Worm (Caenorhabditis elegans) whole organism, young adult: Measurements from ENCODE around the gene Y39B6A.34.

ENCODE experiments used
- B0019.2 ChIP-seq: fragments of 200-800 bp; sonication (Bioruptor generic); conservative IDR thresholded peaks from 2 replicates; pipeline ENCODE4 v1.3.6; 2022; ENCODE audit warnings: missing genetic modification reagents, missing genetic modification characterization, missing compliant biosample characterization
- B0261.1 ChIP-seq: sonication (generic microtip); optimal IDR thresholded peaks from 2 replicates; lab custom pipeline; 2016; ENCODE audit warnings: mild to moderate bottlenecking, missing genetic modification characterization, moderate library complexity, missing compliant biosample characterization
- C06A6.2 ChIP-seq: fragments of 200-800 bp; sonication (Bioruptor generic); conservative IDR thresholded peaks from 2 replicates; pipeline ENCODE4 v1.3.6; 2022; ENCODE audit warnings: missing genetic modification characterization, missing compliant biosample characterization
- C17E4.6 ChIP-seq: fragments of 200-800 bp; sonication (Bioruptor generic); IDR thresholded peaks from 2 replicates; pipeline ENCODE4 v1.3.6; 2022; ENCODE audit warnings: missing genetic modification reagents, missing genetic modification characterization, missing compliant biosample characterization
- F10E7.11 ChIP-seq: sonication (generic microtip); optimal IDR thresholded peaks from 2 replicates; lab custom pipeline; 2017; ENCODE audit warnings: mild to moderate bottlenecking, missing genetic modification characterization, moderate library complexity, missing compliant biosample characterization
- F22D6.2 ChIP-seq: sonication (generic microtip); optimal IDR thresholded peaks from 2 replicates; lab custom pipeline; 2016; ENCODE audit warnings: mild to moderate bottlenecking, missing genetic modification characterization, missing compliant biosample characterization
- F23B12.7 ChIP-seq: sonication (generic microtip); optimal IDR thresholded peaks from 2 replicates; lab custom pipeline; 2017; ENCODE audit warnings: missing genetic modification characterization, mild to moderate bottlenecking, missing compliant biosample characterization, antibody characterized with exemption, moderate library complexity; ENCODE audit not compliant: insufficient read depth
- F39B2.1 ChIP-seq: fragments of 200-800 bp; sonication (Bioruptor generic); IDR thresholded peaks from 2 replicates; pipeline ENCODE4 v1.3.6; 2022; ENCODE audit warnings: missing genetic modification reagents, missing genetic modification characterization, missing compliant biosample characterization
- F52B5.7 ChIP-seq: sonication (generic microtip); optimal IDR thresholded peaks from 2 replicates; lab custom pipeline; 2016; ENCODE audit warnings: mild to moderate bottlenecking, missing genetic modification characterization, missing compliant biosample characterization
- F57A8.1 ChIP-seq: fragments of 200-800 bp; sonication (Bioruptor generic); optimal IDR thresholded peaks from 2 replicates; lab custom pipeline; 2018; ENCODE audit warnings: mild to moderate bottlenecking, missing genetic modification characterization, moderate library complexity, missing compliant biosample characterization
- F57C9.4 ChIP-seq: sonication (generic microtip); optimal IDR thresholded peaks from 2 replicates; lab custom pipeline; 2017; ENCODE audit warnings: mild to moderate bottlenecking, missing genetic modification characterization, missing compliant biosample characterization
- K11D2.4 ChIP-seq: fragments of 200-800 bp; sonication (Bioruptor generic); IDR thresholded peaks from 2 replicates; pipeline ENCODE4 v1.3.6; 2022; ENCODE audit warnings: missing genetic modification reagents, missing genetic modification characterization, missing compliant biosample characterization
- T26A5.8 ChIP-seq: sonication (generic microtip); optimal IDR thresholded peaks from 2 replicates; lab custom pipeline; 2016; ENCODE audit warnings: missing genetic modification characterization, missing compliant biosample characterization
- Y53G8AR.9 ChIP-seq: fragments of 200-800 bp; sonication (Bioruptor generic); conservative IDR thresholded peaks from 2 replicates; pipeline ENCODE4 v1.3.6; 2022; ENCODE audit warnings: missing genetic modification reagents, missing genetic modification characterization, missing compliant biosample characterization
- Y79H2A.3 ChIP-seq: fragments of 200-800 bp; sonication (Bioruptor generic); conservative IDR thresholded peaks from 2 replicates; pipeline ENCODE4 v1.3.6; 2022; ENCODE audit warnings: missing genetic modification reagents, missing genetic modification characterization, missing compliant biosample characterization
- ama-1 ChIP-seq, 3 experiments: fragments of 150-350 bp in 1 of 3; sonication (generic microtip) in 2 of 3; optimal IDR thresholded peaks; 2 replicates each; lab custom pipeline; 2014 to 2018; ENCODE audit warnings: missing biosample characterization in 2 of 3, missing genetic modification characterization in 2 of 3, missing genetic modification reagents in 2 of 3
- aptf-3 ChIP-seq: fragments of 200-800 bp; sonication (Bioruptor generic); IDR thresholded peaks from 2 replicates; pipeline ENCODE4 v1.3.6; 2022; ENCODE audit warnings: missing genetic modification characterization, missing compliant biosample characterization
- attf-6 ChIP-seq: fragments of 200-800 bp; sonication (Bioruptor generic); IDR thresholded peaks from 2 replicates; pipeline ENCODE4 v1.3.6; 2022; ENCODE audit warnings: missing genetic modification reagents, missing genetic modification characterization, missing compliant biosample characterization
- bed-2 ChIP-seq: fragments of 200-800 bp; sonication (Bioruptor generic); IDR thresholded peaks from 2 replicates; pipeline ENCODE4 v1.3.6; 2022; ENCODE audit warnings: missing genetic modification reagents, missing genetic modification characterization, missing compliant biosample characterization
- ccch-3 ChIP-seq: fragments of 200-800 bp; sonication (Bioruptor generic); optimal IDR thresholded peaks from 2 replicates; lab custom pipeline; 2018; ENCODE audit warnings: mild to moderate bottlenecking, missing genetic modification characterization, missing compliant biosample characterization
- ceh-27 ChIP-seq: fragments of 200-800 bp; sonication (Bioruptor generic); optimal IDR thresholded peaks from 2 replicates; lab custom pipeline; 2018; ENCODE audit warnings: mild to moderate bottlenecking, missing genetic modification characterization, moderate library complexity, missing compliant biosample characterization
- ceh-40 ChIP-seq: fragments of 200-800 bp; sonication (Bioruptor generic); IDR thresholded peaks from 2 replicates; pipeline ENCODE4 v1.3.6; 2022; ENCODE audit warnings: missing genetic modification characterization, missing compliant biosample characterization
- dpl-1 ChIP-seq: fragments of 150-350 bp; optimal IDR thresholded peaks from 2 replicates; lab custom pipeline; 2014; ENCODE audit warnings: missing biosample characterization, missing genetic modification reagents, missing genetic modification characterization
- him-1 ChIP-seq: sonication (generic microtip); optimal IDR thresholded peaks from 2 replicates; lab custom pipeline; 2016; ENCODE audit warnings: missing genotype, missing genetic modification reagents, missing genetic modification characterization, missing compliant biosample characterization
- hlh-26 ChIP-seq: fragments of 200-800 bp; sonication (Bioruptor generic); conservative IDR thresholded peaks from 2 replicates; pipeline ENCODE4 v1.3.6; 2022; ENCODE audit warnings: missing genetic modification reagents, missing genetic modification characterization, missing compliant biosample characterization
- hmg-1.2 ChIP-seq: fragments of 200-800 bp; sonication (Bioruptor generic); IDR thresholded peaks from 2 replicates; pipeline ENCODE4 v1.3.6; 2022; ENCODE audit warnings: missing genetic modification reagents, missing genetic modification characterization, missing compliant biosample characterization
- hmg-20 ChIP-seq: fragments of 200-800 bp; sonication (Bioruptor generic); IDR thresholded peaks from 2 replicates; pipeline ENCODE4 v1.3.6; 2022; ENCODE audit warnings: missing genetic modification reagents, missing genetic modification characterization, missing compliant biosample characterization
- let-526 ChIP-seq: fragments of 200-800 bp; sonication (Bioruptor generic); IDR thresholded peaks from 2 replicates; pipeline ENCODE4 v1.3.6; 2022; ENCODE audit warnings: missing genetic modification reagents, missing genetic modification characterization, missing compliant biosample characterization
- let-607 ChIP-seq, 2 experiments: fragments of 200-800 bp in 1 of 2; sonication (Bioruptor generic) in 1 of 2; sonication (generic microtip) in 1 of 2; optimal IDR thresholded peaks; 2 replicates each; lab custom pipeline; 2016 to 2018; ENCODE audit warnings: mild to moderate bottlenecking in 2 of 2, missing compliant biosample characterization in 2 of 2, missing genetic modification characterization in 2 of 2, moderate library complexity in 2 of 2, missing genotype in 1 of 2
- lin-40 ChIP-seq: sonication (generic microtip); optimal IDR thresholded peaks from 2 replicates; lab custom pipeline; 2016; ENCODE audit warnings: missing genetic modification characterization, mild to moderate bottlenecking, missing compliant biosample characterization, missing genotype, missing genetic modification reagents
- lsl-1 ChIP-seq: fragments of 200-800 bp; sonication (Bioruptor generic); optimal IDR thresholded peaks from 2 replicates; lab custom pipeline; 2018; ENCODE audit warnings: mild to moderate bottlenecking, missing genetic modification characterization, moderate library complexity, missing compliant biosample characterization
- lsy-27 ChIP-seq: sonication (generic microtip); optimal IDR thresholded peaks from 2 replicates; lab custom pipeline; 2017; ENCODE audit warnings: missing genetic modification characterization, mild to moderate bottlenecking, missing compliant biosample characterization, antibody characterized with exemption, missing genotype, borderline replicate concordance; ENCODE audit not compliant: insufficient read depth
- madf-10 ChIP-seq: sonication (generic microtip); optimal IDR thresholded peaks from 2 replicates; lab custom pipeline; 2016; ENCODE audit warnings: mild to moderate bottlenecking, missing genetic modification characterization, missing compliant biosample characterization
- mxl-1 ChIP-seq: sonication (generic microtip); optimal IDR thresholded peaks from 2 replicates; lab custom pipeline; 2016; ENCODE audit warnings: missing genetic modification characterization, missing compliant biosample characterization
- nfyb-1 ChIP-seq: fragments of 200-800 bp; sonication (Bioruptor generic); IDR thresholded peaks from 2 replicates; pipeline ENCODE4 v1.3.6; 2022; ENCODE audit warnings: missing genetic modification reagents, missing genetic modification characterization, missing compliant biosample characterization
- nhr-27 ChIP-seq: fragments of 200-800 bp; sonication (Bioruptor generic); optimal IDR thresholded peaks from 2 replicates; lab custom pipeline; 2018; ENCODE audit warnings: mild to moderate bottlenecking, missing genetic modification characterization, moderate library complexity, missing compliant biosample characterization
- rcor-1 ChIP-seq: fragments of 200-800 bp; sonication (Bioruptor generic); IDR thresholded peaks from 2 replicates; pipeline ENCODE4 v1.3.6; 2022; ENCODE audit warnings: missing genetic modification reagents, missing genetic modification characterization, missing compliant biosample characterization
- rec-8 ChIP-seq, 2 experiments: sonication (generic microtip); optimal IDR thresholded peaks; 2 replicates each; lab custom pipeline; 2016; ENCODE audit warnings: mild to moderate bottlenecking in 2 of 2, missing genetic modification characterization in 2 of 2, missing genetic modification reagents in 2 of 2, missing genotype in 2 of 2, missing biosample characterization in 1 of 2, missing compliant biosample characterization in 1 of 2, moderate library complexity in 1 of 2
- rpc-1 ChIP-seq, 2 experiments: fragments of 150-350 bp in 1 of 2; sonication (generic microtip) in 1 of 2; optimal IDR thresholded peaks; 2 replicates each; lab custom pipeline; 2014 to 2018; ENCODE audit warnings: missing biosample characterization in 1 of 2, missing genetic modification characterization in 1 of 2, missing genetic modification reagents in 1 of 2, missing genotype in 1 of 2
- snpc-4 ChIP-seq, 5 experiments: fragments of 150-350 bp in 1 of 5; sonication (generic microtip) in 4 of 5; optimal IDR thresholded peaks; 2 replicates each; lab custom pipeline; 2014 to 2018; ENCODE audit warnings: missing genetic modification characterization in 5 of 5, missing biosample characterization in 3 of 5, antibody characterized with exemption in 2 of 5, mild to moderate bottlenecking in 2 of 5, missing compliant biosample characterization in 2 of 5, missing genotype in 2 of 5, moderate library complexity in 2 of 5, missing genetic modification reagents in 1 of 5
- somi-1 ChIP-seq: fragments of 200-800 bp; sonication (Bioruptor generic); optimal IDR thresholded peaks from 2 replicates; lab custom pipeline; 2018; ENCODE audit warnings: mild to moderate bottlenecking, missing genetic modification characterization, missing compliant biosample characterization
- zfh-2 ChIP-seq: fragments of 200-800 bp; sonication (Bioruptor generic); conservative IDR thresholded peaks from 2 replicates; pipeline ENCODE4 v1.3.6; 2022; ENCODE audit warnings: missing genetic modification reagents, missing genetic modification characterization, missing compliant biosample characterization
- ztf-18 ChIP-seq: sonication (generic microtip); optimal IDR thresholded peaks from 2 replicates; lab custom pipeline; 2016; ENCODE audit warnings: missing genotype, mild to moderate bottlenecking, missing genetic modification characterization, missing compliant biosample characterization

Y39B6A.34 gene

DNA sequence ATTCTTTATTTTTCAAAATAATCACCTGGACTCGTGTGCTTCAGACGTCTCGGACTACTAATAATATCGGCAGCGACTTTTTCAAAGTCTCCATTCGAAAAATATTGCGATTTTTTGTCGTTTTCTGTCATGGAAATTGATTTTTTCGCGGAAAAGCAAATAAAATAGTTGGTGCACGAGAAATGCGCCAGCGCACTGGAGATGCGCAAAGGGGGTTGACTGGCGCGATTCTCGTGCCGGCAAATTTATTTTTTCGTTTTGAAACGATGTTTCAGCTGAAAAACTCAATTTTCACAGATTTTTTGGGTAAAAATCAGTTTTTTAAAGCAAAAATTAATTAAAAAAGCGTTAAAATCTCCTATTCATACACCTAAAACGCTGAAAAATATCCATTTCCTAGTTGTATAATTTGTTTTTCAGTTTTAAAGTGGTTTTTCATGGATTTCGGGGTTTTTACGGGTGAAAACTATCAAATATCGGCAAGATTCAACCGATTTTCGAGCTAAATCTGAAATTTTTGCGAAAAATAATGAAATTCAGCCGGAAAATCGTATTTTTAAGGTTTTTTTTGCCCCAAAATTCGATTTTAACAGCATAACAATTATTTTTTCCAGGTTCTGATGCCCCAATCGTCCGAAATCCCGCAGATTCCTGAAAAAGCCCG is 10.4 kb upstream of the Y39B6A.34 start, which contains the start of the genes reps-1 and Y39B6A.37 (continued):
- TF ChIP-seq hlh-26 (GFP tag; lab: Robert Waterston, UW) (no peak), ceh-27 (GFP tag; lab: Kevin White, UChicago) (peak; percentile 25), Y53G8AR.9 (GFP tag; lab: Robert Waterston, UW) (peak; percentile 94), K11D2.4 (GFP tag; lab: Robert Waterston, UW) (peak; percentile 80), let-607 (tag; optimal IDR thresholded peaks at IDR 0.05; lab: Kevin White, UChicago) (peak in 1 of 2 experiments; percentile 9), snpc-4 (GFP tag; optimal IDR thresholded peaks at IDR 0.05; lab: Kevin White, UChicago) (no peak), snpc-4 (tag; optimal IDR thresholded peaks at IDR 0.05; lab: Kevin White, UChicago) (peak in 3 of 4 experiments; percentile 36 to 66 (median 54)), somi-1 (no peak), F23B12.7 (tag; lab: Kevin White, UChicago) (peak; percentile 20), aptf-3 (GFP tag; lab: Robert Waterston, UW) (no peak), nfyb-1 (GFP tag; lab: Robert Waterston, UW) (peak; percentile 65), C17E4.6 (GFP tag; lab: Robert Waterston, UW) (no peak), F57A8.1 (GFP tag; lab: Kevin White, UChicago) (no peak), T26A5.8 (no peak), Y79H2A.3 (GFP tag; lab: Robert Waterston, UW) (no peak), hmg-20 (GFP tag; lab: Robert Waterston, UW) (0 out of 2 replicates have a peak, but pooled peaks have one; percentile 58), F57C9.4 (no peak), him-1 (tag; lab: Kevin White, UChicago) (no peak), hmg-1.2 (GFP tag; lab: Robert Waterston, UW) (peak; percentile 43; the same call in 1 of the 2 replicates), ztf-18 (tag; lab: Kevin White, UChicago) (peak; percentile 97), mxl-1 (no peak), lsy-27 (tag; lab: Kevin White, UChicago) (no peak), C06A6.2 (GFP tag; lab: Robert Waterston, UW) (peak; percentile 72), madf-10 (tag; lab: Kevin White, UChicago) (peak; percentile 2), F52B5.7 (tag; lab: Kevin White, UChicago) (no peak), rpc-1 (optimal IDR thresholded peaks at IDR 0.05; lab: Kevin White, UChicago) (no peak), rpc-1 (tag; optimal IDR thresholded peaks at IDR 0.05; lab: Kevin White, UChicago) (no peak), F10E7.11 (tag; lab: Kevin White, UChicago) (no peak), rec-8 (tag; optimal IDR thresholded peaks at IDR 0.05; lab: Kevin White, UChicago) (no peak), F39B2.1 (GFP tag; lab: Robert Waterston, UW) (no peak), rcor-1 (GFP tag; lab: Robert Waterston, UW) (peak; percentile 74), zfh-2 (GFP tag; lab: Robert Waterston, UW) (0 out of 2 replicates have a peak, but pooled peaks have one; percentile 34), bed-2 (GFP tag; lab: Robert Waterston, UW) (no peak), ccch-3 (GFP tag; lab: Kevin White, UChicago) (no peak), let-526 (GFP tag; lab: Robert Waterston, UW) (no peak), attf-6 (GFP tag; lab: Robert Waterston, UW) (0 out of 2 replicates have a peak, but pooled peaks have one; percentile 33), lin-40 (tag; lab: Kevin White, UChicago) (peak; percentile 82), ceh-40 (GFP tag; lab: Robert Waterston, UW) (no peak), F22D6.2 (no peak), lsl-1 (peak; percentile 58), ama-1 (optimal IDR thresholded peaks at IDR 0.05; lab: Kevin White, UChicago) (no peak), ama-1 (GFP tag; optimal IDR thresholded peaks at IDR 0.05; lab: Kevin White, UChicago) (no peak), nhr-27 (tag; lab: Kevin White, UChicago) (no peak), B0261.1 (peak; percentile 1), B0019.2 (GFP tag; lab: Robert Waterston, UW) (no peak; the same call in 1 of the 2 replicates), dpl-1 (GFP tag; lab: Kevin White, UChicago) (no peak)
